Fruit fly (Drosophila melanogaster): ENCODE data around the gene CG32461.

dm6 chr3L:22989495-22989894, 34.4 kb upstream of the CG32461 start:
- TF ChIP-seq net (GFP tag; optimal IDR thresholded peaks at IDR 0.05) (no peak), OdsH (GFP tag; optimal IDR thresholded peaks at IDR 0.05) (no peak), topi (GFP tag; optimal IDR thresholded peaks at IDR 0.05) (no peak)
